Worm (Caenorhabditis elegans) whole organism, late embryonic: ENCODE measurements around the gene ceh-13.

ENCODE experiments used
- C08G9.2 ChIP-seq: sonication (generic microtip); optimal IDR thresholded peaks from 2 replicates; lab custom pipeline; 2016; ENCODE audit warnings: mild to moderate bottlenecking, missing genetic modification characterization, moderate library complexity, missing compliant biosample characterization
- C38D4.7 ChIP-seq: fragments of 200-800 bp; sonication (Bioruptor generic); optimal IDR thresholded peaks from 2 replicates; lab custom pipeline; 2018; ENCODE audit warnings: mild to moderate bottlenecking, missing genetic modification characterization, moderate library complexity, missing compliant biosample characterization
- F13H6.1 ChIP-seq: sonication (generic microtip); optimal IDR thresholded peaks from 2 replicates; lab custom pipeline; 2016; ENCODE audit warnings: missing genetic modification characterization, missing compliant biosample characterization
- K02D7.2 ChIP-seq: sonication (generic microtip); optimal IDR thresholded peaks from 2 replicates; lab custom pipeline; 2017; ENCODE audit warnings: mild to moderate bottlenecking, missing genetic modification characterization, missing compliant biosample characterization
- K09A11.1 ChIP-seq: sonication (generic microtip); optimal IDR thresholded peaks from 2 replicates; lab custom pipeline; 2017; ENCODE audit warnings: antibody characterized with exemption, mild to moderate bottlenecking, missing genetic modification characterization, missing compliant biosample characterization; ENCODE audit not compliant: insufficient read depth
- T23F11.4 ChIP-seq: fragments of 200-800 bp; sonication (Bioruptor generic); optimal IDR thresholded peaks from 2 replicates; lab custom pipeline; 2018; ENCODE audit warnings: mild to moderate bottlenecking, missing genetic modification characterization, missing compliant biosample characterization
- Y22D7AL.16 ChIP-seq: sonication (generic microtip); optimal IDR thresholded peaks from 2 replicates; lab custom pipeline; 2016; ENCODE audit warnings: missing genetic modification characterization, missing compliant biosample characterization
- ama-1 ChIP-seq: fragments of 150-350 bp; optimal IDR thresholded peaks from 2 replicates; lab custom pipeline; 2014
- ceh-18 ChIP-seq: sonication (generic microtip); optimal IDR thresholded peaks from 2 replicates; lab custom pipeline; 2016; ENCODE audit warnings: missing genetic modification characterization, missing compliant biosample characterization
- ceh-19 ChIP-seq: fragments of 200-800 bp; sonication (Bioruptor generic); optimal IDR thresholded peaks from 2 replicates; lab custom pipeline; 2018; ENCODE audit warnings: mild to moderate bottlenecking, missing genetic modification characterization, missing compliant biosample characterization
- ceh-2 ChIP-seq: sonication (generic microtip); optimal IDR thresholded peaks from 2 replicates; lab custom pipeline; 2016; ENCODE audit warnings: missing genotype, missing genetic modification characterization, missing compliant biosample characterization
- ceh-24 ChIP-seq: sonication (generic microtip); optimal IDR thresholded peaks from 2 replicates; lab custom pipeline; 2016; ENCODE audit warnings: mild to moderate bottlenecking, missing genetic modification characterization, missing compliant biosample characterization
- ceh-30 ChIP-seq: fragments of 150-350 bp; optimal IDR thresholded peaks from 2 replicates; lab custom pipeline; 2014; ENCODE audit warnings: missing biosample characterization, missing genetic modification characterization
- ceh-34 ChIP-seq: sonication (generic microtip); optimal IDR thresholded peaks from 2 replicates; lab custom pipeline; 2016; ENCODE audit warnings: mild to moderate bottlenecking, missing genetic modification characterization, missing compliant biosample characterization
- ceh-45 ChIP-seq: fragments of 200-800 bp; sonication (Bioruptor generic); IDR thresholded peaks from 2 replicates; pipeline ENCODE4 v1.3.6; 2022; ENCODE audit warnings: missing genetic modification reagents, missing genetic modification characterization, missing compliant biosample characterization
- ceh-48 ChIP-seq: sonication (generic microtip); optimal IDR thresholded peaks from 2 replicates; lab custom pipeline; 2016; ENCODE audit warnings: missing genetic modification characterization, inconsistent platforms, missing compliant biosample characterization
- ceh-9 ChIP-seq: sonication (generic microtip); optimal IDR thresholded peaks from 2 replicates; lab custom pipeline; 2016; ENCODE audit warnings: mild to moderate bottlenecking, missing genetic modification characterization, inconsistent platforms, missing compliant biosample characterization
- che-1 ChIP-seq: sonication (generic microtip); optimal IDR thresholded peaks from 2 replicates; lab custom pipeline; 2016; ENCODE audit warnings: mild to moderate bottlenecking, missing genetic modification characterization, missing compliant biosample characterization
- dve-1 ChIP-seq: sonication (generic microtip); optimal IDR thresholded peaks from 2 replicates; lab custom pipeline; 2017; ENCODE audit warnings: antibody characterized with exemption, mild to moderate bottlenecking, missing genetic modification characterization, missing compliant biosample characterization
- ets-4 ChIP-seq: sonication (generic microtip); optimal IDR thresholded peaks from 2 replicates; lab custom pipeline; 2016; ENCODE audit warnings: missing genetic modification characterization, missing compliant biosample characterization
- eyg-1 ChIP-seq: sonication (generic microtip); optimal IDR thresholded peaks from 2 replicates; lab custom pipeline; 2016; ENCODE audit warnings: missing genotype, missing genetic modification characterization, missing compliant biosample characterization
- gmeb-2 ChIP-seq: sonication (generic microtip); optimal IDR thresholded peaks from 2 replicates; lab custom pipeline; 2016; ENCODE audit warnings: missing genetic modification characterization, inconsistent platforms, missing compliant biosample characterization
- hlh-13 ChIP-seq: fragments of 200-800 bp; sonication (Bioruptor generic); optimal IDR thresholded peaks from 2 replicates; lab custom pipeline; 2018; ENCODE audit warnings: mild to moderate bottlenecking, missing genetic modification characterization, missing compliant biosample characterization
- hlh-30 ChIP-seq: sonication (generic microtip); optimal IDR thresholded peaks from 2 replicates; lab custom pipeline; 2017; ENCODE audit warnings: antibody characterized with exemption, missing genetic modification characterization, missing compliant biosample characterization; ENCODE audit not compliant: insufficient read depth
- hlh-6 ChIP-seq: sonication (generic microtip); optimal IDR thresholded peaks from 2 replicates; lab custom pipeline; 2016; ENCODE audit warnings: missing genotype, missing genetic modification characterization, missing compliant biosample characterization
- hlh-8 ChIP-seq: sonication (generic microtip); optimal IDR thresholded peaks from 2 replicates; lab custom pipeline; 2016; ENCODE audit warnings: missing genotype, missing genetic modification characterization, missing compliant biosample characterization
- lin-11 ChIP-seq: fragments of 200-800 bp; sonication (Bioruptor generic); optimal IDR thresholded peaks from 2 replicates; lab custom pipeline; 2018; ENCODE audit warnings: mild to moderate bottlenecking, missing genetic modification characterization, missing compliant biosample characterization
- madf-2 ChIP-seq: sonication (generic microtip); optimal IDR thresholded peaks from 2 replicates; lab custom pipeline; 2017; ENCODE audit warnings: missing genetic modification characterization, missing compliant biosample characterization
- mec-3 ChIP-seq: sonication (generic microtip); optimal IDR thresholded peaks from 2 replicates; lab custom pipeline; 2016; ENCODE audit warnings: borderline replicate concordance, missing genetic modification characterization, missing compliant biosample characterization
- nfya-1 ChIP-seq: sonication (generic microtip); optimal IDR thresholded peaks from 2 replicates; lab custom pipeline; 2017; ENCODE audit warnings: missing genetic modification characterization, mild to moderate bottlenecking, missing compliant biosample characterization, antibody characterized with exemption, moderate library complexity
- nhr-11 ChIP-seq: fragments of 150-350 bp; optimal IDR thresholded peaks from 2 replicates; lab custom pipeline; 2014; ENCODE audit warnings: missing biosample characterization, missing genetic modification characterization
- nhr-232 ChIP-seq: sonication (generic microtip); optimal IDR thresholded peaks from 2 replicates; lab custom pipeline; 2016; ENCODE audit warnings: missing genetic modification characterization, missing compliant biosample characterization
- npax-4 ChIP-seq: sonication (generic microtip); optimal IDR thresholded peaks from 2 replicates; lab custom pipeline; 2016; ENCODE audit warnings: missing genetic modification characterization, missing compliant biosample characterization
- pqm-1 ChIP-seq: sonication (generic microtip); optimal IDR thresholded peaks from 2 replicates; lab custom pipeline; 2016; ENCODE audit warnings: missing genetic modification characterization, missing compliant biosample characterization
- pros-1 ChIP-seq: fragments of 150-350 bp; optimal IDR thresholded peaks from 2 replicates; lab custom pipeline; 2014; ENCODE audit warnings: missing biosample characterization, missing genetic modification reagents, missing genetic modification characterization
- rnt-1 ChIP-seq: sonication (generic microtip); optimal IDR thresholded peaks from 2 replicates; lab custom pipeline; 2016; ENCODE audit warnings: missing genetic modification characterization, missing compliant biosample characterization
- syd-9 ChIP-seq: sonication (generic microtip); optimal IDR thresholded peaks from 2 replicates; lab custom pipeline; 2016; ENCODE audit warnings: mild to moderate bottlenecking, missing genetic modification characterization, moderate library complexity, missing compliant biosample characterization
- tbx-2 ChIP-seq: sonication (generic microtip); optimal IDR thresholded peaks from 2 replicates; lab custom pipeline; 2016; ENCODE audit warnings: missing genetic modification characterization, missing compliant biosample characterization
- ttx-3 ChIP-seq: sonication (generic microtip); optimal IDR thresholded peaks from 2 replicates; lab custom pipeline; 2016; ENCODE audit warnings: missing genetic modification reagents, missing genetic modification characterization, missing compliant biosample characterization
- unc-3 ChIP-seq, 2 experiments: fragments of 200-800 bp in 1 of 2; sonication (Bioruptor generic) in 1 of 2; sonication (generic microtip) in 1 of 2; conservative IDR thresholded peaks in 1 of 2; optimal IDR thresholded peaks in 1 of 2; 2 replicates each; pipeline versions ENCODE4 v1.3.6 to Lab custom; 2016 to 2022; ENCODE audit warnings: missing compliant biosample characterization in 2 of 2, missing genetic modification characterization in 2 of 2, missing genetic modification reagents in 1 of 2
- unc-42 ChIP-seq: sonication (generic microtip); optimal IDR thresholded peaks from 2 replicates; lab custom pipeline; 2016; ENCODE audit warnings: missing genotype, missing genetic modification characterization, missing compliant biosample characterization
- unc-55 ChIP-seq: sonication (generic microtip); optimal IDR thresholded peaks from 2 replicates; lab custom pipeline; 2017; ENCODE audit warnings: missing biosample characterization, missing genetic modification reagents, missing genetic modification characterization

The ceh-13 gene

ce11 chrIII:7554697-7555145 is 739 bp upstream of the ceh-13 start (continued):
- no peak for TF ChIP-seq ceh-9 (tag; lab: Kevin White, UChicago)
- TF ChIP-seq ceh-45 (GFP tag; lab: Robert Waterston, UW) = no peak
- peak; percentile 91 for TF ChIP-seq nfya-1 (tag; lab: Kevin White, UChicago)
- TF ChIP-seq K09A11.1 (tag; lab: Kevin White, UChicago) = no peak
- TF ChIP-seq tbx-2 (tag; lab: Kevin White, UChicago) = peak; percentile 14

DNA sequence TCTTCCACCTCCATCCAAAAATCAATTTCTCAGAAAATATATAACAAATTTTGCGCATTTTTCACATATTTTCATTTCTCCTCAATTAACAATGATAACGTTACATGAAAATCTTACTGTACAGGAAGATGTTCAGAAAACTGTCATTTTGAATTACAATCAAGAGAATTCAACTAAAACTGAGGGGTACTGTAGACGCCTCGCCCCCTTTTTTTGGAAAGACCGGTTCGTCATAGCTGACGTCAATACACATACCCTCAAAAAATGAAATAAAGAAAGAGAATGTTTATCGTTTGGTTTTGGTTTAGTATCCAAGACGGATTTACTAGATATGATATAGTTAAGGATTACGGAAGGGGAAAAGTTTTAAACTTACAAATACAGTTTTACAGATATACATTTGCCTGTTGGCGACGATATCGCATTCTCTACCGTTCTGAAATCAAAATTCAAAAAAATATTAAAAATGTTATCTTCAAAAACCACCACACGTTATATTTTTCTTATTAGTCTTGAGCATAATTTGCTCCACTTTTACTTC is 2.5 kb downstream of the ceh-13 start:
- TF ChIP-seq hlh-6 (tag; lab: Kevin White, UChicago) (no peak), lin-11 (tag; lab: Kevin White, UChicago) (no peak), ceh-24 (tag; lab: Kevin White, UChicago) (no peak), ceh-18 (tag; lab: Kevin White, UChicago) (no peak), npax-4 (tag; lab: Kevin White, UChicago) (no peak), K02D7.2 (tag; lab: Kevin White, UChicago) (no peak), hlh-30 (no peak), ceh-34 (no peak), syd-9 (tag; lab: Kevin White, UChicago) (no peak), ceh-9 (tag; lab: Kevin White, UChicago) (no peak), unc-3 (GFP tag; conservative IDR thresholded peaks at IDR 0.05; lab: Robert Waterston, UW) (no peak), unc-3 (tag; optimal IDR thresholded peaks at IDR 0.05; lab: Kevin White, UChicago) (no peak), C38D4.7 (GFP tag; lab: Kevin White, UChicago) (no peak), unc-42 (tag; lab: Kevin White, UChicago) (no peak), unc-55 (GFP tag; lab: Kevin White, UChicago) (no peak), nhr-11 (no peak), ceh-2 (no peak), C08G9.2 (no peak), ceh-45 (GFP tag; lab: Robert Waterston, UW) (no peak)
- TF ChIP-seq, all 69 proteins: peak for 0

ce11 chrIII:7558658-7559057 is 3.2 kb downstream of the ceh-13 start:
- TF ChIP-seq ceh-18 (tag; lab: Kevin White, UChicago) = no peak
- peak; percentile 78 for TF ChIP-seq unc-55 (GFP tag; lab: Kevin White, UChicago)
- peak; percentile 77 for TF ChIP-seq unc-42 (tag; lab: Kevin White, UChicago)

DNA sequence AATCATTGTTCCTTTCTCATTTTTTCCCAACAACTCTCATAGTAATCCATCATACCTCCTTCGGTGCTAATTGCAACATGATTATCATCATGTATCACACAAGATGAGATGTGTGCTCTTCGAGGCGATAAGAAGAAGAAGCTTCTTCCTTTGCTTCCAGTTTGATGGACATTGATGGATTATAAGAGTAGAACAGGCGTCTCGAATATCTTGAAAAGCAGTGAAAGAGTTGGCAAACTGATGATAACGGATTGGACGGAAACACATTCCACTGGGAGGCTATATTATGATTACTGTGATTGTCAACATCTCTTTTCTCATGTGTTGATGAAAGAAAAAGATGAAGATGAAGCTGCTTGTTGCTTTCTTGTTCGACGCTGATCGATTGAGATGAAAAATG is 4.4 kb downstream of the ceh-13 start:
- TF ChIP-seq eyg-1 (tag; lab: Kevin White, UChicago) (no peak), npax-4 (tag; lab: Kevin White, UChicago) (no peak), nhr-232 (tag; lab: Kevin White, UChicago) (no peak), rnt-1 (tag; lab: Kevin White, UChicago) (peak; percentile 55), ceh-48 (no peak), F13H6.1 (tag; lab: Kevin White, UChicago) (no peak), ceh-9 (tag; lab: Kevin White, UChicago) (no peak), che-1 (tag; lab: Kevin White, UChicago) (no peak), madf-2 (no peak), hlh-8 (tag; lab: Kevin White, UChicago) (no peak), hlh-30 (no peak), ama-1 (lab: Kevin White, UChicago) (no peak), unc-55 (GFP tag; lab: Kevin White, UChicago) (peak; percentile 99), ceh-19 (no peak), ceh-2 (no peak), ttx-3 (no peak), ceh-18 (tag; lab: Kevin White, UChicago) (peak; percentile 73), T23F11.4 (GFP tag; lab: Kevin White, UChicago) (no peak), Y22D7AL.16 (tag; lab: Kevin White, UChicago) (no peak), pqm-1 (tag; lab: Kevin White, UChicago) (no peak), pros-1 (tag; lab: Kevin White, UChicago) (no peak), gmeb-2 (no peak), ets-4 (tag; lab: Kevin White, UChicago) (no peak), hlh-13 (GFP tag; lab: Kevin White, UChicago) (no peak), ceh-30 (tag; lab: Kevin White, UChicago) (no peak), dve-1 (tag; lab: Kevin White, UChicago) (no peak), K02D7.2 (tag; lab: Kevin White, UChicago) (no peak), lin-11 (tag; lab: Kevin White, UChicago) (no peak), ceh-24 (tag; lab: Kevin White, UChicago) (no peak), nfya-1 (tag; lab: Kevin White, UChicago) (no peak), mec-3 (tag; lab: Kevin White, UChicago) (no peak), tbx-2 (tag; lab: Kevin White, UChicago) (peak; percentile 26)
